Worm (Caenorhabditis elegans) whole organism, L2 larva: ENCODE results near the gene ins-11.

Experiments used
- C34F6.9 ChIP-seq: fragments of 150-350 bp; optimal IDR thresholded peaks from 2 replicates; lab custom pipeline; 2014; ENCODE audit warnings: missing biosample characterization, missing genetic modification characterization
- F13H6.1 ChIP-seq: sonication (generic microtip); optimal IDR thresholded peaks from 2 replicates; lab custom pipeline; 2016; ENCODE audit warnings: missing genetic modification characterization, missing compliant biosample characterization
- R02D3.7 ChIP-seq: fragments of 150-350 bp; optimal IDR thresholded peaks from 2 replicates; lab custom pipeline; 2014; ENCODE audit warnings: missing biosample characterization, missing genetic modification characterization
- Y55F3AM.14 ChIP-seq: fragments of 200-800 bp; sonication (Bioruptor generic); optimal IDR thresholded peaks from 2 replicates; lab custom pipeline; 2018; ENCODE audit warnings: mild to moderate bottlenecking, missing genetic modification characterization, missing compliant biosample characterization
- ZK546.5 ChIP-seq: sonication (generic microtip); optimal IDR thresholded peaks from 2 replicates; lab custom pipeline; 2017; ENCODE audit warnings: missing biosample characterization, missing genetic modification characterization
- alr-1 ChIP-seq: fragments of 150-350 bp; optimal IDR thresholded peaks from 2 replicates; lab custom pipeline; 2014; ENCODE audit warnings: missing biosample characterization, missing genetic modification characterization
- aly-2 ChIP-seq: fragments of 150-350 bp; optimal IDR thresholded peaks from 2 replicates; lab custom pipeline; 2014; ENCODE audit warnings: missing biosample characterization, missing genetic modification characterization
- ama-1 ChIP-seq: fragments of 150-350 bp; optimal IDR thresholded peaks from 2 replicates; lab custom pipeline; 2018; ENCODE audit warnings: inconsistent platforms
- blmp-1 ChIP-seq: sonication (generic microtip); optimal IDR thresholded peaks from 2 replicates; lab custom pipeline; 2017; ENCODE audit warnings: missing genetic modification characterization, mild to moderate bottlenecking, missing compliant biosample characterization, antibody characterized with exemption, moderate library complexity; ENCODE audit not compliant: insufficient read depth
- ceh-16 ChIP-seq: fragments of 150-350 bp; optimal IDR thresholded peaks from 2 replicates; lab custom pipeline; 2014; ENCODE audit warnings: missing biosample characterization, missing genetic modification characterization
- ceh-82 ChIP-seq: fragments of 150-350 bp; optimal IDR thresholded peaks from 2 replicates; lab custom pipeline; 2014; ENCODE audit warnings: missing biosample characterization, missing genetic modification characterization
- crh-2 ChIP-seq: sonication (generic microtip); optimal IDR thresholded peaks from 2 replicates; lab custom pipeline; 2017; ENCODE audit warnings: missing biosample characterization, missing genetic modification characterization
- dmd-4 ChIP-seq: sonication (generic microtip); optimal IDR thresholded peaks from 2 replicates; lab custom pipeline; 2017; ENCODE audit warnings: missing biosample characterization, missing genetic modification characterization
- egl-27 ChIP-seq: sonication (generic microtip); optimal IDR thresholded peaks from 3 replicates; lab custom pipeline; 2017; ENCODE audit warnings: missing biosample characterization, missing genetic modification reagents, missing genetic modification characterization
- elt-1 ChIP-seq: fragments of 150-350 bp; optimal IDR thresholded peaks from 2 replicates; lab custom pipeline; 2014; ENCODE audit warnings: missing biosample characterization, missing genetic modification characterization
- elt-3 ChIP-seq: sonication (generic microtip); optimal IDR thresholded peaks from 2 replicates; lab custom pipeline; 2017; ENCODE audit warnings: missing biosample characterization, missing genetic modification characterization
- fos-1 ChIP-seq: fragments of 150-350 bp; optimal IDR thresholded peaks from 2 replicates; lab custom pipeline; 2014; ENCODE audit warnings: missing biosample characterization, missing genetic modification characterization
- gmeb-1 ChIP-seq: fragments of 150-350 bp; optimal IDR thresholded peaks from 2 replicates; lab custom pipeline; 2014; ENCODE audit warnings: missing biosample characterization, missing genetic modification characterization
- lin-11 ChIP-seq: fragments of 150-350 bp; sonication (generic microtip); optimal IDR thresholded peaks from 2 replicates; lab custom pipeline; 2014; ENCODE audit warnings: missing biosample characterization, missing genetic modification characterization, inconsistent platforms, mixed read lengths
- lin-13 ChIP-seq: fragments of 150-350 bp; optimal IDR thresholded peaks from 2 replicates; lab custom pipeline; 2014; ENCODE audit warnings: missing biosample characterization, missing genetic modification reagents, missing genetic modification characterization
- lin-39 ChIP-seq: fragments of 150-350 bp; optimal IDR thresholded peaks from 2 replicates; lab custom pipeline; 2014; ENCODE audit warnings: missing biosample characterization, missing genetic modification reagents, missing genetic modification characterization
- lsy-2 ChIP-seq, 2 experiments: fragments of 150-350 bp in 1 of 2; sonication (generic microtip) in 1 of 2; optimal IDR thresholded peaks; 2 replicates each; lab custom pipeline; 2014 to 2017; ENCODE audit warnings: missing biosample characterization in 2 of 2, missing genetic modification characterization in 2 of 2
- mab-5 ChIP-seq: fragments of 150-350 bp; optimal IDR thresholded peaks from 2 replicates; lab custom pipeline; 2014; ENCODE audit warnings: missing biosample characterization, missing genetic modification characterization
- mbf-1 ChIP-seq: sonication (generic microtip); optimal IDR thresholded peaks from 2 replicates; lab custom pipeline; 2017; ENCODE audit warnings: missing biosample characterization, missing genetic modification characterization
- mdl-1 ChIP-seq, 2 experiments: fragments of 150-350 bp in 1 of 2; sonication (generic microtip) in 1 of 2; optimal IDR thresholded peaks; 2 replicates each; lab custom pipeline; 2017; ENCODE audit warnings: missing biosample characterization in 2 of 2, missing genetic modification characterization in 2 of 2
- nhr-10 ChIP-seq: sonication (generic microtip); optimal IDR thresholded peaks from 2 replicates; lab custom pipeline; 2017; ENCODE audit warnings: missing biosample characterization, missing genetic modification characterization
- nhr-11 ChIP-seq: fragments of 150-350 bp; optimal IDR thresholded peaks from 2 replicates; lab custom pipeline; 2014; ENCODE audit warnings: missing biosample characterization, missing genetic modification characterization
- nhr-129 ChIP-seq: fragments of 150-350 bp; optimal IDR thresholded peaks from 2 replicates; lab custom pipeline; 2014; ENCODE audit warnings: missing biosample characterization, missing genetic modification characterization
- nhr-21 ChIP-seq: fragments of 150-350 bp; optimal IDR thresholded peaks from 2 replicates; lab custom pipeline; 2014; ENCODE audit warnings: missing biosample characterization, missing genetic modification characterization
- nhr-23 ChIP-seq: fragments of 150-350 bp; optimal IDR thresholded peaks from 2 replicates; lab custom pipeline; 2014; ENCODE audit warnings: missing biosample characterization, missing genetic modification reagents, missing genetic modification characterization
- nhr-237 ChIP-seq: fragments of 150-350 bp; optimal IDR thresholded peaks from 2 replicates; lab custom pipeline; 2014; ENCODE audit warnings: missing biosample characterization, missing genetic modification characterization
- nhr-25 ChIP-seq: fragments of 150-350 bp; sonication (generic microtip); optimal IDR thresholded peaks from 3 replicates; lab custom pipeline; 2014; ENCODE audit warnings: missing biosample characterization, missing genetic modification characterization
- nhr-6 ChIP-seq: fragments of 150-350 bp; optimal IDR thresholded peaks from 2 replicates; lab custom pipeline; 2014; ENCODE audit warnings: missing biosample characterization, missing genetic modification characterization
- nhr-77 ChIP-seq: fragments of 150-350 bp; optimal IDR thresholded peaks from 2 replicates; lab custom pipeline; 2014; ENCODE audit warnings: missing biosample characterization, missing genetic modification characterization
- peb-1 ChIP-seq: fragments of 150-350 bp; optimal IDR thresholded peaks from 2 replicates; lab custom pipeline; 2014; ENCODE audit warnings: missing biosample characterization, missing genetic modification characterization
- sem-4 ChIP-seq: fragments of 150-350 bp; optimal IDR thresholded peaks from 2 replicates; lab custom pipeline; 2014; ENCODE audit warnings: missing biosample characterization, missing genetic modification reagents, missing genetic modification characterization
- skn-1 ChIP-seq: sonication (generic microtip); optimal IDR thresholded peaks from 2 replicates; lab custom pipeline; 2017; ENCODE audit warnings: missing biosample characterization, missing genetic modification characterization
- sma-3 ChIP-seq: sonication (generic microtip); optimal IDR thresholded peaks from 2 replicates; lab custom pipeline; 2016; ENCODE audit warnings: missing genetic modification reagents, missing genetic modification characterization, missing compliant biosample characterization
- sma-9 ChIP-seq, 2 experiments: fragments of 150-350 bp in 1 of 2; sonication (generic microtip) in 1 of 2; optimal IDR thresholded peaks; 2 replicates each; lab custom pipeline; 2014 to 2016; ENCODE audit warnings: missing genetic modification characterization in 2 of 2, mild to moderate bottlenecking in 1 of 2, missing biosample characterization in 1 of 2, missing compliant biosample characterization in 1 of 2, missing genetic modification reagents in 1 of 2, moderate library complexity in 1 of 2
- snpc-4 ChIP-seq: fragments of 150-350 bp; optimal IDR thresholded peaks from 2 replicates; lab custom pipeline; 2014; ENCODE audit warnings: missing biosample characterization, missing genetic modification characterization
- unc-39 ChIP-seq: fragments of 150-350 bp; optimal IDR thresholded peaks from 2 replicates; lab custom pipeline; 2014; ENCODE audit warnings: missing biosample characterization, missing genetic modification characterization
- unc-55 ChIP-seq: fragments of 150-350 bp; sonication (generic microtip); optimal IDR thresholded peaks from 3 replicates; lab custom pipeline; 2014; ENCODE audit warnings: missing biosample characterization, missing genetic modification reagents, missing genetic modification characterization
- unc-62 ChIP-seq: fragments of 150-350 bp; optimal IDR thresholded peaks from 2 replicates; lab custom pipeline; 2014; ENCODE audit warnings: missing biosample characterization, missing genetic modification reagents, missing genetic modification characterization
- zag-1 ChIP-seq: fragments of 150-350 bp; optimal IDR thresholded peaks from 2 replicates; lab custom pipeline; 2014; ENCODE audit warnings: missing biosample characterization, missing genetic modification characterization
- ztf-1 ChIP-seq: fragments of 200-800 bp; sonication (Bioruptor generic); conservative IDR thresholded peaks from 2 replicates; pipeline ENCODE4 v1.3.6; 2022; ENCODE audit warnings: missing genetic modification characterization, missing compliant biosample characterization
- ztf-11 ChIP-seq: sonication (generic microtip); optimal IDR thresholded peaks from 2 replicates; lab custom pipeline; 2017; ENCODE audit warnings: missing biosample characterization, missing genetic modification characterization
- ztf-4 ChIP-seq: fragments of 150-350 bp; optimal IDR thresholded peaks from 2 replicates; lab custom pipeline; 2014; ENCODE audit warnings: missing biosample characterization, missing genetic modification characterization

The ins-11 gene

DNA sequence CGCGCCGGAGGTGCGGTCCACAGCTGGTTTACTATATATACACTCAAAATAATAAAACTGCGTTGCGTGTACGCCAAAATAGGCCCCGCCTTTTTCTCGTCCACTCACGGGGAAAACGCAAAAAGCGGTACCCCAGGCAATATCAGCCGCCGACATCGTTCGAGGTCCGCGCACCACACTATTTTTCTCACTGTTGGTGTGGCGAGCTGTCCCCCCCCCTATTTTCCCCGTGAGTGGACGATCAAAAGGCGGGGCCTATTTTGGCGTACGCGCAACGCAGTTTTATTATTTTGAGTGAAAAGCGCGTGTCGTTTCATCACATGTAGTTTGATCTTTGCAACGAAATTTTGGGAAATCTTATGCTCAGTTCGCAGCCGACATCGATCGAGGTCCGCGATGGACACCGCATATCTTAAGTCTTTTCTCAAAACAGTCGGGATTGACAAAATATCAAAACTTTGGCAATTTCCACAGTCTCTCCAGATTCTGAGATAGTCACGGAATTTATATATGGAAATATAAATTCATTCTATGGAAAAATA lies 8.6 kb downstream of the ins-11 start:
- no peak for TF ChIP-seq mab-5 (tag; lab: Kevin White, UChicago)
- TF ChIP-seq lin-39 (tag; lab: Kevin White, UChicago) = no peak
- TF ChIP-seq skn-1 (tag; lab: Kevin White, UChicago) = no peak
- TF ChIP-seq ceh-16 (tag; lab: Kevin White, UChicago) = no peak
- no peak for TF ChIP-seq nhr-25
- no peak for TF ChIP-seq zag-1 (tag; lab: Kevin White, UChicago)
- TF ChIP-seq aly-2 (tag; lab: Kevin White, UChicago) = no peak
- TF ChIP-seq nhr-129 (tag; lab: Kevin White, UChicago) = no peak
- TF ChIP-seq ztf-4 = no peak
- no peak for TF ChIP-seq elt-1 (tag; lab: Kevin White, UChicago)
- TF ChIP-seq, all 48 proteins: peak for 0

- TF ChIP-seq sma-9 (GFP tag; optimal IDR thresholded peaks at IDR 0.05; lab: Kevin White, UChicago) (peak; percentile 5), sma-9 (tag; optimal IDR thresholded peaks at IDR 0.05; lab: Kevin White, UChicago) (no peak), ztf-1 (GFP tag; lab: Robert Waterston, UW) (no peak)
Observed at ce11 chrII:5570272-5570671, 13.7 kb downstream of the ins-11 start, which contains the start of the genes C17C3.1 and C17C3.15. Gene C17C3.1, plus strand, starts transcription at chrII:5570572. Gene C17C3.15, plus strand, starts transcription at chrII:5570654.

ce11 chrII:5572082-5572746 lies 15.7 kb downstream of the ins-11 start:
- TF ChIP-seq lin-11 (no peak), elt-3 (tag; lab: Kevin White, UChicago) (no peak), sma-3 (GFP tag; lab: Kevin White, UChicago) (peak; percentile 69), aly-2 (tag; lab: Kevin White, UChicago) (no peak), unc-62 (no peak), egl-27 (tag; lab: Kevin White, UChicago) (no peak), ZK546.5 (tag; lab: Kevin White, UChicago) (no peak), dmd-4 (tag; lab: Kevin White, UChicago) (no peak), elt-1 (tag; lab: Kevin White, UChicago) (no peak), sma-9 (GFP tag; optimal IDR thresholded peaks at IDR 0.05; lab: Kevin White, UChicago) (peak; percentile 85), sma-9 (tag; optimal IDR thresholded peaks at IDR 0.05; lab: Kevin White, UChicago) (no peak), skn-1 (tag; lab: Kevin White, UChicago) (peak; percentile 79), alr-1 (tag; lab: Kevin White, UChicago) (no peak), ztf-4 (no peak), unc-55 (GFP tag; lab: Kevin White, UChicago) (no peak), ceh-16 (tag; lab: Kevin White, UChicago) (no peak), nhr-6 (tag; lab: Kevin White, UChicago) (no peak), zag-1 (tag; lab: Kevin White, UChicago) (no peak), gmeb-1 (tag; lab: Kevin White, UChicago) (no peak), mbf-1 (tag; lab: Kevin White, UChicago) (no peak), F13H6.1 (tag; lab: Kevin White, UChicago) (peak; percentile 61), lin-13 (GFP tag; lab: Kevin White, UChicago) (no peak), mab-5 (tag; lab: Kevin White, UChicago) (no peak), ama-1 (lab: Kevin White, UChicago) (no peak), nhr-237 (tag; lab: Kevin White, UChicago) (no peak), nhr-23 (tag; lab: Kevin White, UChicago) (no peak), lin-39 (tag; lab: Kevin White, UChicago) (no peak), sem-4 (tag; lab: Kevin White, UChicago) (no peak), ztf-11 (tag; lab: Kevin White, UChicago) (no peak), Y55F3AM.14 (GFP tag; lab: Kevin White, UChicago) (no peak), nhr-21 (peak; percentile 83), nhr-11 (tag; lab: Kevin White, UChicago) (no peak), fos-1 (tag; lab: Kevin White, UChicago) (no peak), ceh-82 (tag; lab: Kevin White, UChicago) (no peak), snpc-4 (tag; lab: Kevin White, UChicago) (no peak), R02D3.7 (tag; lab: Kevin White, UChicago) (no peak), blmp-1 (tag; lab: Kevin White, UChicago) (no peak), C34F6.9 (peak; percentile 24), nhr-129 (tag; lab: Kevin White, UChicago) (peak; percentile 47), ztf-1 (GFP tag; lab: Robert Waterston, UW) (no peak), lsy-2 (tag; optimal IDR thresholded peaks at IDR 0.05; lab: Kevin White, UChicago) (peak in 1 of 2 experiments; percentile 59), unc-39 (tag; lab: Kevin White, UChicago) (no peak), nhr-10 (tag; lab: Kevin White, UChicago) (peak; percentile 77), mdl-1 (tag; optimal IDR thresholded peaks at IDR 0.05; lab: Kevin White, UChicago) (no peak), peb-1 (tag; lab: Kevin White, UChicago) (no peak), crh-2 (tag; lab: Kevin White, UChicago) (peak; percentile 67), nhr-77 (no peak)
